Worm (Caenorhabditis elegans) whole organism, young adult: ENCODE results near the gene F38B7.2.

Experiments used
- B0035.1 ChIP-seq: sonication (generic microtip); optimal IDR thresholded peaks from 2 replicates; lab custom pipeline; 2016; ENCODE audit warnings: missing genetic modification characterization, mild to moderate bottlenecking, missing compliant biosample characterization, missing genotype, missing genetic modification reagents
- C06A6.2 ChIP-seq: fragments of 200-800 bp; sonication (Bioruptor generic); conservative IDR thresholded peaks from 2 replicates; pipeline ENCODE4 v1.3.6; 2022; ENCODE audit warnings: missing genetic modification characterization, missing compliant biosample characterization
- C17E4.6 ChIP-seq: fragments of 200-800 bp; sonication (Bioruptor generic); IDR thresholded peaks from 2 replicates; pipeline ENCODE4 v1.3.6; 2022; ENCODE audit warnings: missing genetic modification reagents, missing genetic modification characterization, missing compliant biosample characterization
- F10E7.11 ChIP-seq: sonication (generic microtip); optimal IDR thresholded peaks from 2 replicates; lab custom pipeline; 2017; ENCODE audit warnings: mild to moderate bottlenecking, missing genetic modification characterization, moderate library complexity, missing compliant biosample characterization
- F22D6.2 ChIP-seq: sonication (generic microtip); optimal IDR thresholded peaks from 2 replicates; lab custom pipeline; 2016; ENCODE audit warnings: mild to moderate bottlenecking, missing genetic modification characterization, missing compliant biosample characterization
- F33H1.4 ChIP-seq: fragments of 200-800 bp; sonication (Bioruptor generic); IDR thresholded peaks from 2 replicates; pipeline ENCODE4 v1.3.6; 2022; ENCODE audit warnings: missing genetic modification reagents, missing genetic modification characterization, missing compliant biosample characterization
- F57A8.1 ChIP-seq: fragments of 200-800 bp; sonication (Bioruptor generic); optimal IDR thresholded peaks from 2 replicates; lab custom pipeline; 2018; ENCODE audit warnings: mild to moderate bottlenecking, missing genetic modification characterization, moderate library complexity, missing compliant biosample characterization
- F57C9.4 ChIP-seq: sonication (generic microtip); optimal IDR thresholded peaks from 2 replicates; lab custom pipeline; 2017; ENCODE audit warnings: mild to moderate bottlenecking, missing genetic modification characterization, missing compliant biosample characterization
- T07F8.4 ChIP-seq: sonication (generic microtip); optimal IDR thresholded peaks from 2 replicates; lab custom pipeline; 2016; ENCODE audit warnings: mild to moderate bottlenecking, missing genetic modification characterization, moderate library complexity, missing compliant biosample characterization
- ZK185.1 ChIP-seq: sonication (generic microtip); optimal IDR thresholded peaks from 2 replicates; lab custom pipeline; 2016; ENCODE audit warnings: mild to moderate bottlenecking, missing genetic modification characterization, missing compliant biosample characterization; ENCODE audit not compliant: poor library complexity, severe bottlenecking
- atf-7 ChIP-seq: sonication (generic microtip); optimal IDR thresholded peaks from 2 replicates; lab custom pipeline; 2017; ENCODE audit warnings: mild to moderate bottlenecking, missing genetic modification characterization, missing compliant biosample characterization
- athp-1 ChIP-seq: sonication (generic microtip); optimal IDR thresholded peaks from 2 replicates; lab custom pipeline; 2017; ENCODE audit warnings: mild to moderate bottlenecking, missing genetic modification characterization, missing compliant biosample characterization
- attf-5 ChIP-seq: fragments of 200-800 bp; sonication (Bioruptor generic); optimal IDR thresholded peaks from 2 replicates; lab custom pipeline; 2018; ENCODE audit warnings: mild to moderate bottlenecking, missing genetic modification characterization, missing compliant biosample characterization
- ccch-3 ChIP-seq: fragments of 200-800 bp; sonication (Bioruptor generic); optimal IDR thresholded peaks from 2 replicates; lab custom pipeline; 2018; ENCODE audit warnings: mild to moderate bottlenecking, missing genetic modification characterization, missing compliant biosample characterization
- cebp-1 ChIP-seq, 2 experiments: fragments of 200-800 bp in 1 of 2; sonication (Bioruptor generic) in 1 of 2; sonication (generic microtip) in 1 of 2; IDR thresholded peaks in 1 of 2; optimal IDR thresholded peaks in 1 of 2; 2 replicates each; pipeline versions ENCODE4 v1.3.6 to Lab custom; 2017 to 2022; ENCODE audit warnings: missing compliant biosample characterization in 2 of 2, missing genetic modification characterization in 2 of 2, mild to moderate bottlenecking in 1 of 2, missing genetic modification reagents in 1 of 2, moderate library complexity in 1 of 2
- ceh-27 ChIP-seq: fragments of 200-800 bp; sonication (Bioruptor generic); optimal IDR thresholded peaks from 2 replicates; lab custom pipeline; 2018; ENCODE audit warnings: mild to moderate bottlenecking, missing genetic modification characterization, moderate library complexity, missing compliant biosample characterization
- ceh-58 ChIP-seq: fragments of 200-800 bp; sonication (Bioruptor generic); IDR thresholded peaks from 2 replicates; pipeline ENCODE4 v1.3.6; 2022; ENCODE audit warnings: missing genetic modification characterization, missing compliant biosample characterization
- ceh-91 ChIP-seq: fragments of 200-800 bp; sonication (Bioruptor generic); IDR thresholded peaks from 2 replicates; pipeline ENCODE4 v1.3.6; 2022; ENCODE audit warnings: missing genetic modification reagents, missing genetic modification characterization, missing compliant biosample characterization
- chd-7 ChIP-seq: sonication (generic microtip); optimal IDR thresholded peaks from 2 replicates; lab custom pipeline; 2016; ENCODE audit warnings: mild to moderate bottlenecking, missing genetic modification characterization, moderate library complexity, missing compliant biosample characterization
- die-1 ChIP-seq: sonication (generic microtip); optimal IDR thresholded peaks from 2 replicates; lab custom pipeline; 2016; ENCODE audit warnings: missing genotype, mild to moderate bottlenecking, missing genetic modification characterization, missing compliant biosample characterization
- efl-1 ChIP-seq: fragments of 150-350 bp; optimal IDR thresholded peaks from 2 replicates; lab custom pipeline; 2014; ENCODE audit warnings: missing biosample characterization, missing genetic modification reagents, missing genetic modification characterization
- egl-44 ChIP-seq: fragments of 200-800 bp; sonication (Bioruptor generic); IDR thresholded peaks from 2 replicates; pipeline ENCODE4 v1.3.6; 2022; ENCODE audit warnings: missing genetic modification reagents, missing genetic modification characterization, missing compliant biosample characterization
- him-1 ChIP-seq: sonication (generic microtip); optimal IDR thresholded peaks from 2 replicates; lab custom pipeline; 2016; ENCODE audit warnings: missing genotype, missing genetic modification reagents, missing genetic modification characterization, missing compliant biosample characterization
- hsf-1 ChIP-seq: fragments of 200-800 bp; sonication (Bioruptor generic); IDR thresholded peaks from 2 replicates; pipeline ENCODE4 v1.3.6; 2022; ENCODE audit warnings: missing genetic modification reagents, missing genetic modification characterization, missing compliant biosample characterization
- lag-1 ChIP-seq: fragments of 200-800 bp; sonication (Bioruptor generic); IDR thresholded peaks from 2 replicates; pipeline ENCODE4 v1.3.6; 2022; ENCODE audit warnings: missing genetic modification reagents, missing genetic modification characterization, missing compliant biosample characterization
- lin-54 ChIP-seq: fragments of 200-800 bp; sonication (Bioruptor generic); optimal IDR thresholded peaks from 2 replicates; lab custom pipeline; 2018; ENCODE audit warnings: mild to moderate bottlenecking, missing genetic modification characterization, missing compliant biosample characterization
- madf-8 ChIP-seq: fragments of 200-800 bp; sonication (Bioruptor generic); conservative IDR thresholded peaks from 2 replicates; pipeline ENCODE4 v1.3.6; 2022; ENCODE audit warnings: missing genetic modification reagents, missing genetic modification characterization, missing compliant biosample characterization
- mel-28 ChIP-seq: sonication (generic microtip); optimal IDR thresholded peaks from 2 replicates; lab custom pipeline; 2016; ENCODE audit warnings: borderline replicate concordance, mild to moderate bottlenecking, missing genetic modification characterization, missing compliant biosample characterization
- mes-4 ChIP-seq: sonication (generic microtip); optimal IDR thresholded peaks from 2 replicates; lab custom pipeline; 2016; ENCODE audit warnings: missing genotype, missing genetic modification characterization, missing compliant biosample characterization
- nhr-179 ChIP-seq: sonication (generic microtip); optimal IDR thresholded peaks from 2 replicates; lab custom pipeline; 2016; ENCODE audit warnings: mild to moderate bottlenecking, missing genetic modification characterization, missing compliant biosample characterization
- nhr-27 ChIP-seq: fragments of 200-800 bp; sonication (Bioruptor generic); optimal IDR thresholded peaks from 2 replicates; lab custom pipeline; 2018; ENCODE audit warnings: mild to moderate bottlenecking, missing genetic modification characterization, moderate library complexity, missing compliant biosample characterization
- nhr-80 ChIP-seq: sonication (generic microtip); optimal IDR thresholded peaks from 2 replicates; lab custom pipeline; 2016; ENCODE audit warnings: missing genetic modification characterization, missing compliant biosample characterization
- pha-4 ChIP-seq: fragments of 150-350 bp; sonication (generic microtip); optimal IDR thresholded peaks from 2 replicates; lab custom pipeline; 2014; ENCODE audit warnings: missing biosample characterization, missing genetic modification reagents, missing genetic modification characterization
- rpc-1 ChIP-seq, 2 experiments: fragments of 150-350 bp in 1 of 2; sonication (generic microtip) in 1 of 2; optimal IDR thresholded peaks; 2 replicates each; lab custom pipeline; 2014 to 2018; ENCODE audit warnings: missing biosample characterization in 1 of 2, missing genetic modification characterization in 1 of 2, missing genetic modification reagents in 1 of 2, missing genotype in 1 of 2
- snpc-1.1 ChIP-seq: sonication (generic microtip); optimal IDR thresholded peaks from 2 replicates; lab custom pipeline; 2017; ENCODE audit warnings: missing genetic modification characterization, mild to moderate bottlenecking, missing compliant biosample characterization, antibody characterized with exemption, moderate library complexity, missing genotype, missing genetic modification reagents; ENCODE audit not compliant: insufficient read depth
- snpc-3.4 ChIP-seq: sonication (generic microtip); optimal IDR thresholded peaks from 2 replicates; lab custom pipeline; 2017; ENCODE audit warnings: missing genetic modification characterization, mild to moderate bottlenecking, missing compliant biosample characterization, antibody characterized with exemption, moderate library complexity, missing genotype, missing genetic modification reagents
- somi-1 ChIP-seq: fragments of 200-800 bp; sonication (Bioruptor generic); optimal IDR thresholded peaks from 2 replicates; lab custom pipeline; 2018; ENCODE audit warnings: mild to moderate bottlenecking, missing genetic modification characterization, missing compliant biosample characterization
- sptf-2 ChIP-seq: fragments of 200-800 bp; sonication (Bioruptor generic); optimal IDR thresholded peaks from 2 replicates; lab custom pipeline; 2018; ENCODE audit warnings: mild to moderate bottlenecking, missing genetic modification characterization, missing compliant biosample characterization
- tbp1 ChIP-seq: fragments of 200-800 bp; sonication (Bioruptor generic); optimal IDR thresholded peaks from 2 replicates; lab custom pipeline; 2018; ENCODE audit warnings: mild to moderate bottlenecking, missing genetic modification characterization, missing compliant biosample characterization
- xnd-1 ChIP-seq: sonication (generic microtip); optimal IDR thresholded peaks from 2 replicates; lab custom pipeline; 2016; ENCODE audit warnings: missing genotype, missing genetic modification reagents, missing genetic modification characterization, missing compliant biosample characterization
- ztf-26 ChIP-seq: sonication (generic microtip); optimal IDR thresholded peaks from 2 replicates; lab custom pipeline; 2017; ENCODE audit warnings: missing genetic modification characterization, missing compliant biosample characterization

Gene F38B7.2

ce11 chrV:11554260-11554659 lies 10.5 kb downstream of the F38B7.2 start, which contains the start of gene duo-1 (continued):
- TF ChIP-seq ceh-91 (GFP tag; lab: Robert Waterston, UW) (peak; percentile 79), xnd-1 (tag; lab: Kevin White, UChicago) (peak; percentile 86), him-1 (tag; lab: Kevin White, UChicago) (peak; percentile 39), snpc-1.1 (tag; lab: Kevin White, UChicago) (no peak), lin-54 (GFP tag; lab: Kevin White, UChicago) (peak; percentile 57), F10E7.11 (tag; lab: Kevin White, UChicago) (no peak), F33H1.4 (GFP tag; lab: Robert Waterston, UW) (peak; percentile 66), T07F8.4 (no peak), efl-1 (GFP tag; lab: Kevin White, UChicago) (peak; percentile 95)

- TF ChIP-seq sptf-2: no peak
- TF ChIP-seq F10E7.11 (tag; lab: Kevin White, UChicago): no peak
- TF ChIP-seq F57C9.4 (tag; lab: Kevin White, UChicago): no peak
- no peak for TF ChIP-seq cebp-1 (GFP tag; IDR thresholded peaks at IDR 0.05; lab: Robert Waterston, UW)
- TF ChIP-seq cebp-1 (tag; optimal IDR thresholded peaks at IDR 0.05; lab: Kevin White, UChicago): no peak
- TF ChIP-seq ZK185.1 (tag; lab: Kevin White, UChicago): no peak
- TF ChIP-seq madf-8 (GFP tag; lab: Robert Waterston, UW): no peak
- no peak for TF ChIP-seq hsf-1 (GFP tag; lab: Robert Waterston, UW)
- no peak for TF ChIP-seq nhr-179
- TF ChIP-seq C06A6.2 (GFP tag; lab: Robert Waterston, UW): no peak
- TF ChIP-seq die-1 (tag; lab: Kevin White, UChicago): no peak
- no peak for TF ChIP-seq tbp1
- TF ChIP-seq egl-44 (GFP tag; lab: Robert Waterston, UW): no peak
- TF ChIP-seq somi-1: no peak
- TF ChIP-seq ccch-3: no peak
- TF ChIP-seq ceh-58 (GFP tag; lab: Robert Waterston, UW): no peak
- TF ChIP-seq attf-5 (GFP tag; lab: Kevin White, UChicago): no peak
- no peak for TF ChIP-seq chd-7 (tag; lab: Kevin White, UChicago)
Measured at ce11 chrV:11562643-11563042, 18.9 kb downstream of the F38B7.2 start, which contains the start of gene srx-86. TSS of gene srx-86 (plus strand) at chrV:11562943.

ce11 chrV:11564573-11564972 lies 20.8 kb downstream of the F38B7.2 start, which contains the start of gene srx-87:
TSS of gene srx-87 (plus strand) at chrV:11564873.
- no peak for TF ChIP-seq F57A8.1
- TF ChIP-seq mel-28: no peak

- TF ChIP-seq nhr-80 (tag; lab: Kevin White, UChicago): peak; percentile 5
- TF ChIP-seq T07F8.4: no peak
- TF ChIP-seq C17E4.6 (GFP tag; lab: Robert Waterston, UW): no peak
- TF ChIP-seq, all 124 proteins: peak for 1
Measured at ce11 chrV:11570169-11570651, 26.4 kb downstream of the F38B7.2 start, which contains the start of the genes nhr-101 and pms-2. TSS of gene nhr-101 (plus strand) at chrV:11570476. TSS of gene pms-2 (minus strand) at chrV:11570601.

- TF ChIP-seq F22D6.2 (peak; percentile 91), rpc-1 (optimal IDR thresholded peaks at IDR 0.05; lab: Kevin White, UChicago) (no peak), rpc-1 (tag; optimal IDR thresholded peaks at IDR 0.05; lab: Kevin White, UChicago) (no peak), ztf-26 (tag; lab: Kevin White, UChicago) (peak; percentile 97), pha-4 (peak; percentile 43), lag-1 (GFP tag; lab: Robert Waterston, UW) (0 out of 2 replicates have a peak, but pooled peaks have one; percentile 38), athp-1 (tag; lab: Kevin White, UChicago) (peak; percentile 37), atf-7 (tag; lab: Kevin White, UChicago) (peak; percentile 95), snpc-3.4 (tag; lab: Kevin White, UChicago) (no peak), nhr-27 (tag; lab: Kevin White, UChicago) (no peak), B0035.1 (peak; percentile 29), ceh-27 (GFP tag; lab: Kevin White, UChicago) (peak; percentile 23), mes-4 (tag; lab: Kevin White, UChicago) (no peak)
Measured at ce11 chrV:11572803-11573490, 29.2 kb downstream of the F38B7.2 start, which contains the start of the genes H12C20.7 and nhr-68. TSS of gene H12C20.7 (minus strand) at chrV:11572990. TSS of gene nhr-68 (plus strand) at chrV:11573440.
